Worm (Caenorhabditis elegans) whole organism, L2 larva: ENCODE measurements around the gene sqt-2.

ENCODE experiments used
- blmp-1 ChIP-seq: sonication (generic microtip); optimal IDR thresholded peaks from 2 replicates; lab custom pipeline; 2017; ENCODE audit warnings: missing genetic modification characterization, mild to moderate bottlenecking, missing compliant biosample characterization, antibody characterized with exemption, moderate library complexity; ENCODE audit not compliant: insufficient read depth
- ceh-82 ChIP-seq: fragments of 150-350 bp; optimal IDR thresholded peaks from 2 replicates; lab custom pipeline; 2014; ENCODE audit warnings: missing biosample characterization, missing genetic modification characterization
- lin-11 ChIP-seq: fragments of 150-350 bp; sonication (generic microtip); optimal IDR thresholded peaks from 2 replicates; lab custom pipeline; 2014; ENCODE audit warnings: missing biosample characterization, missing genetic modification characterization, inconsistent platforms, mixed read lengths
- lin-39 ChIP-seq: fragments of 150-350 bp; optimal IDR thresholded peaks from 2 replicates; lab custom pipeline; 2014; ENCODE audit warnings: missing biosample characterization, missing genetic modification reagents, missing genetic modification characterization
- mab-5 ChIP-seq: fragments of 150-350 bp; optimal IDR thresholded peaks from 2 replicates; lab custom pipeline; 2014; ENCODE audit warnings: missing biosample characterization, missing genetic modification characterization
- mbf-1 ChIP-seq: sonication (generic microtip); optimal IDR thresholded peaks from 2 replicates; lab custom pipeline; 2017; ENCODE audit warnings: missing biosample characterization, missing genetic modification characterization
- mdl-1 ChIP-seq, 2 experiments: fragments of 150-350 bp in 1 of 2; sonication (generic microtip) in 1 of 2; optimal IDR thresholded peaks; 2 replicates each; lab custom pipeline; 2017; ENCODE audit warnings: missing biosample characterization in 2 of 2, missing genetic modification characterization in 2 of 2
- nhr-11 ChIP-seq: fragments of 150-350 bp; optimal IDR thresholded peaks from 2 replicates; lab custom pipeline; 2014; ENCODE audit warnings: missing biosample characterization, missing genetic modification characterization
- nhr-12 ChIP-seq: fragments of 150-350 bp; optimal IDR thresholded peaks from 2 replicates; lab custom pipeline; 2014; ENCODE audit warnings: missing biosample characterization, missing genetic modification characterization
- nhr-129 ChIP-seq: fragments of 150-350 bp; optimal IDR thresholded peaks from 2 replicates; lab custom pipeline; 2014; ENCODE audit warnings: missing biosample characterization, missing genetic modification characterization
- nhr-77 ChIP-seq: fragments of 150-350 bp; optimal IDR thresholded peaks from 2 replicates; lab custom pipeline; 2014; ENCODE audit warnings: missing biosample characterization, missing genetic modification characterization
- sem-4 ChIP-seq: fragments of 150-350 bp; optimal IDR thresholded peaks from 2 replicates; lab custom pipeline; 2014; ENCODE audit warnings: missing biosample characterization, missing genetic modification reagents, missing genetic modification characterization
- unc-62 ChIP-seq: fragments of 150-350 bp; optimal IDR thresholded peaks from 2 replicates; lab custom pipeline; 2014; ENCODE audit warnings: missing biosample characterization, missing genetic modification reagents, missing genetic modification characterization

- no peak for TF ChIP-seq nhr-77 (tag; lab: Kevin White, UChicago)
- TF ChIP-seq unc-62 (GFP tag; lab: Kevin White, UChicago): no peak
- no peak for TF ChIP-seq blmp-1
- no peak for TF ChIP-seq lin-11
- no peak for TF ChIP-seq ceh-82 (tag; lab: Kevin White, UChicago)
- no peak for TF ChIP-seq nhr-12 (tag; lab: Kevin White, UChicago)
- TF ChIP-seq mab-5 (tag; lab: Kevin White, UChicago): no peak
- TF ChIP-seq nhr-129 (tag; lab: Kevin White, UChicago): no peak
- no peak for TF ChIP-seq mbf-1 (tag; lab: Kevin White, UChicago)
- TF ChIP-seq sem-4 (tag; lab: Kevin White, UChicago): no peak
- TF ChIP-seq nhr-11 (tag; lab: Kevin White, UChicago): no peak
- no peak for TF ChIP-seq lin-39 (tag; lab: Kevin White, UChicago)
- no peak for TF ChIP-seq mdl-1 (tag; optimal IDR thresholded peaks at IDR 0.05; lab: Kevin White, UChicago)
These were observed 6.5 kb downstream of the sqt-2 start for ce11 chrII:29578-29977.
